Worm (Caenorhabditis elegans): Measurements from ENCODE around the gene mrps-11.

- TF ChIP-seq fos-1 (tag; optimal IDR thresholded peaks at IDR 0.05) (no peak), elt-1 (tag; optimal IDR thresholded peaks at IDR 0.05) (no peak), nhr-10 (tag; optimal IDR thresholded peaks at IDR 0.05) (no peak), R02D3.7 (tag; optimal IDR thresholded peaks at IDR 0.05) (no peak), unc-62 (GFP tag; optimal IDR thresholded peaks at IDR 0.05) (no peak), lsy-2 (tag; optimal IDR thresholded peaks at IDR 0.05) (no peak), unc-39 (tag; optimal IDR thresholded peaks at IDR 0.05) (no peak), egl-27 (tag; optimal IDR thresholded peaks at IDR 0.05) (no peak), ama-1 (optimal IDR thresholded peaks at IDR 0.05) (no peak), ceh-82 (tag; optimal IDR thresholded peaks at IDR 0.05) (no peak), mab-5 (tag; optimal IDR thresholded peaks at IDR 0.05) (no peak), mdl-1 (tag; optimal IDR thresholded peaks at IDR 0.05) (no peak), nhr-25 (tag; optimal IDR thresholded peaks at IDR 0.05) (no peak), nhr-6 (tag; optimal IDR thresholded peaks at IDR 0.05) (no peak)
These were observed 38.7 kb downstream of the mrps-11 start for ce11 chrV:12455695-12456094.

Measured in whole organism, L2 larva.